Fruit fly (Drosophila melanogaster): ENCODE data around the gene CG32407.

Gene CG32407

DNA sequence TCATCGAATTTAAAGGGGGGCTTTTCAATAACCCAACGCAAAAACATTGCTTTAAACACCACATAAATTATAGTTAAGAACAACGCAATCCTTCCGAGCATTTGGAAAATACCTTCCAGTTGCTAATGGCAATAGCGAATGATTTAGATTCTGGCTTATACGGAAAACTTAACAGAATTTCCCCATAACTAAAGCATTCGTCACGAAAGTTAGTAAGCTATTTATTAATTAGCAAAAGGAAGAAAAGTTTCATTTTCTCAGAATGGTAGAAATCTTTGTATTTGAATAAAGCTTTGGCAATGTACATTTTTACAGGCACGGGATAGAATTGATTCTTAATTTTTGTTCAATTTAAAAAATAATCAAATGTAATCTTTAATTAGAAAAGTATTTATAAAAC, 17.9 kb upstream of the CG32407 start, which contains the start of gene CG32413:
TSS of gene CG32413 (minus strand) at position 101 of the 400 bp plus-strand sequence.
- TF ChIP-seq psq (optimal IDR thresholded peaks at IDR 0.05), result no peak
- TF ChIP-seq Sin3A (optimal IDR thresholded peaks at IDR 0.05), result no peak
- TF ChIP-seq ttk (optimal IDR thresholded peaks at IDR 0.05), result no peak
- no peak for TF ChIP-seq h (optimal IDR thresholded peaks at IDR 0.05)
- no peak for TF ChIP-seq insv (optimal IDR thresholded peaks at IDR 0.05)
- no peak for TF ChIP-seq Myc (optimal IDR thresholded peaks at IDR 0.05)

DNA sequence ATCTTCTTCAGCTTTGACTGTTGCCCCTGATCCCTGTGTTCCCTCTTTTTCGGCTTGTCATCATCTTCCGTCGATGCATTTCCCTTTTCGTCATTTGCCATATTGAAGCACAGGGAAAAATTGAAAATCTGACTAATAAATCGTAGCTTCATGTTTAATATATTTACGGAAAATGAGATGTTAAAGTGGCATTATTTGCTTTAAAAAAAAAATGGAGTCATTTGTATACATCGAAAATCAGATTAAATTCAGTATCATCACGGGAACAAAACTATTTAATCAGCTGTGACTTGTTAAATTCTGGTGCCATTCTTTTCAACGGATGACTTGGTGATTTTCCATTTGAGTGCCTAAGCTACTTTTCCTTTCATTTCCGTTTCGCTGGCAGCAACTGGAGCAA, 15.3 kb upstream of the CG32407 start, which contains the start of gene CG10486:
TSS of gene CG10486 (minus strand) at position 101 of the 400 bp plus-strand sequence.
- TF ChIP-seq ttk (optimal IDR thresholded peaks at IDR 0.05) (no peak), insv (optimal IDR thresholded peaks at IDR 0.05) (no peak), Sin3A (optimal IDR thresholded peaks at IDR 0.05) (no peak), Myc (optimal IDR thresholded peaks at IDR 0.05) (no peak), psq (optimal IDR thresholded peaks at IDR 0.05) (no peak), h (optimal IDR thresholded peaks at IDR 0.05) (no peak)

DNA sequence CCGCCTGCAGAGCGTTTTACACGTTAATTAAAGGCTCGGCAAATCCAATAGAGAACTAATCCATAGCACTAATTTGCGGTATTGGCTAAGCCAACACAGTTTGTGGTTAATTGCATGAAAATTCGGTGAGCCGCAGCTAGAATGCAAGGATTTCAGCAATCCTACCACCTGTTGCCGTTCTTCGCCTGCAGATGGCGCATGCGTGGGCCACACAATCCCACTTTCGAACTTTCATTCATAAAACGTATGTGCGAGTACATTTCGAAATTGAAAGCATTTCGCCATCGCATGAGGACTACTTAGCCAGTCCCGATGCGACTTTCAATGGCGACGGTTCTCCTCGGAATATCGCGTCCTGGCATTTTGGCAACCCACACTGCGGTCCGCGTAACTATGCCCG, 14.8 kb upstream of the CG32407 start, which contains the start of gene CG13288:
TSS of gene CG13288 (plus strand) at position 305 of the 400 bp plus-strand sequence.
- TF ChIP-seq Myc (optimal IDR thresholded peaks at IDR 0.05) (no peak), Sin3A (optimal IDR thresholded peaks at IDR 0.05) (no peak), psq (optimal IDR thresholded peaks at IDR 0.05) (no peak), h (optimal IDR thresholded peaks at IDR 0.05) (no peak), ttk (optimal IDR thresholded peaks at IDR 0.05) (no peak), insv (optimal IDR thresholded peaks at IDR 0.05) (no peak)

DNA sequence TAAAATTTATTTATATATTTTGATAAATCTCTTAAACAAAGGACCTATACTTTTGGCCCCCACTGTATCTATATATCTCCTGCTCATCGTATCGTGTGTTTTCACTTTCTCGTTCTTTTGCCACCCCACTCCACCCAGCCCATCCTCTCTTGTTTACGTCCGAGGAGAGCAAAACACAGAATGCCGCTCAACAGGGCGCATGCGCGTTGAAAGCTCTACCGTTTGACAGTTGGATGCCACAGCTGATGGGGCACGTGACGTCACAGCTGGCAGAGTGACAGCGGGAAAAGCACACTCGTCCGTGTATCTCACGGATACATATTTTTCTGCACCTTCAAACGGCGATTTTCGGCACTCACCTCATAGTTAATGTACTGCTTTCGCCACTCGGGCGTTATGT, 1.1 kb upstream of the CG32407 start:
- TF ChIP-seq Myc (optimal IDR thresholded peaks at IDR 0.05) (no peak), Sin3A (optimal IDR thresholded peaks at IDR 0.05) (no peak), h (optimal IDR thresholded peaks at IDR 0.05) (no peak), ttk (optimal IDR thresholded peaks at IDR 0.05) (no peak), psq (optimal IDR thresholded peaks at IDR 0.05) (no peak), insv (optimal IDR thresholded peaks at IDR 0.05) (no peak)

DNA sequence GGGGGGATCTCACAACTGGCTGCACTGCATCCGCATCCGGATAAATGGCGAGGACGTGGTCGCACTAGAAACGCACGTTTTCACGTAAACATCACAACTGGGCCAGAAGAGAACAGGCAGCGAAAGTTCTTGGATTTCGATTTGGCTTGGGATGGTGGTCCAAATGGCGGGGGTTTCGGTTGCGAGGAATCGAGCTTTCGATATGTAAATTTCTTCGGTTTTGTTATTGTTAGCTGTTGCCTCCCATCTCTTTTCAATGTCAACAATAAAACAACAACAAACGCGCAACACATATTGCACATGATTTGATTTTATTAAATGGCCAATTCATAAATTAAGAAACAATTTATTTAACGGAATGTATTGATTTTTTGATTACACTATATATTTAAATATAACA, 639 bp upstream of the CG32407 start, which contains the start of gene PXo:
TSS of gene PXo (minus strand) at position 101 of the 400 bp plus-strand sequence.
- TF ChIP-seq ttk (optimal IDR thresholded peaks at IDR 0.05), result no peak
- no peak for TF ChIP-seq Sin3A (optimal IDR thresholded peaks at IDR 0.05)
- TF ChIP-seq insv (optimal IDR thresholded peaks at IDR 0.05), result no peak
- no peak for TF ChIP-seq Myc (optimal IDR thresholded peaks at IDR 0.05)
- TF ChIP-seq h (optimal IDR thresholded peaks at IDR 0.05), result no peak
- no peak for TF ChIP-seq psq (optimal IDR thresholded peaks at IDR 0.05)

DNA sequence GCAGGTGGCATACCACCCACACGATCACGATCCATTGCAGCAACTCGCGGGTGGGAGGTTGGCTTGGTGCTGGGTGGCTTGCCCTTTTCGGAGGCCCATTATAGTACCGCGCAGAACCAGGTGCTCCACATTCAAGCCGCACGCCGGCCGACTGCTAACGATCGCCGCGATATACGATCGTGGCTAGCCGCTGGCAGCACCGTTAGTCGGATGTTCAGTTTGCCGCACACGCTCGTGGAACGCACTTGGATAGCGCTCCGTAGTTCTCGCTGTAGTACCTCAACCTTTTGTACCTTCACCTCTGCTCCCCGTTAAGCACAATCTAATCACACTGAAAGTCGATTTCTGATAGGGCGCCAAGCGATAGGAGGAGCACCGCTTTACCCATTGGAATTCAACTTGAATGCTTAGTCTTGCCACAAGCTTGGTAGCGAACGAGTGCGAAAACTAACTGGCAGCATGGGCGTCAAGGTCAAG, 1.8 kb downstream of the CG32407 start, which contains the start of gene CG33523:
TSS of gene CG33523 (plus strand) at position 217 of the 477 bp plus-strand sequence.
- TF ChIP-seq insv (optimal IDR thresholded peaks at IDR 0.05), result no peak
- TF ChIP-seq psq (optimal IDR thresholded peaks at IDR 0.05), result no peak
- TF ChIP-seq Sin3A (optimal IDR thresholded peaks at IDR 0.05), result no peak
- no peak for TF ChIP-seq h (optimal IDR thresholded peaks at IDR 0.05)
- no peak for TF ChIP-seq Myc (optimal IDR thresholded peaks at IDR 0.05)
- TF ChIP-seq ttk (optimal IDR thresholded peaks at IDR 0.05), result no peak

DNA sequence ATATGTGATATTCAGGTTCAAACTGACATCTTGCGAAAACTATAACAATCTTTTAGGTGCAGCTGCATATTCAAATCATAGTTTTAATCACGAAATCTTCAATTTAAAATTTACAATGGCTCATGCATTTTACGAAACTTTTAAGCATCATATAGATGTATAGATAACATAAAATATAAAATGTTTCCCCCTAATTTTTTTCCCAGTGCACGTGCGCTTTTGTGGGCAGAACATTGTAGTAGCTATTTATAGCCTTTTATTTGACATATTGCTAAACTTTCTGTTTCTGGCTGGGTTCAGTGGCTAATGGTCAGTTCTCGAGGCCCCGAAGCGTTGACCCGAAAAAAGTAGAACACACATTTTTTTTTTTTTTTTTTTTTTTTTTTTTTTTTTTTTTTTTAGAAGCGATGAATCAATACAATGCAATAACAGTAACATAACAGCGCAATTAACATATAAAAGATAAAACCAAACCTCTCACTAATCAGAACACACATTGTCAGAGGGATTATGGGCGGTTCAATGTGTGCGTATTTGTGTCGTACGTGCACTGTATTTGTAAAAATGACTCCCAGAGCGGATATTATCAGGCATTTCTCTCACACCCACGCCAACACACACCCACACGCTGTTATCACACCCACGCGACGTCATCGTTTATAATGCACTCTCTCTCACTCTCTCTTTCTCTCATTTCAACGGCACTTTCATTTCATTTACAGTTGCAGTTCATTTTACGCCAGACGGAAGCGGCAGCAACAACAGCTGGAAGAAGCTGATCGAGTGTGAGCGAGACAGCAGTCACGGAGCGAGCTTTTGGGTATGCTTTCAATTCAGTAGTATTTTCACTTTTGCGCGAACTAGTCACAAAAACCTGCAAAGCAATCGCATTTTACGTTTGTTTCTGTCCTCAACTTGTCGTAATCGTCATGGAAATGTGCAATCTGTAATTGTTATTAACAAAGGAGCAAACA, 4.4 kb downstream of the CG32407 start:
- TF ChIP-seq Sin3A (optimal IDR thresholded peaks at IDR 0.05) (no peak), ttk (optimal IDR thresholded peaks at IDR 0.05) (no peak), insv (optimal IDR thresholded peaks at IDR 0.05) (no peak), h (optimal IDR thresholded peaks at IDR 0.05) (no peak), psq (optimal IDR thresholded peaks at IDR 0.05) (no peak), Myc (optimal IDR thresholded peaks at IDR 0.05) (no peak)

DNA sequence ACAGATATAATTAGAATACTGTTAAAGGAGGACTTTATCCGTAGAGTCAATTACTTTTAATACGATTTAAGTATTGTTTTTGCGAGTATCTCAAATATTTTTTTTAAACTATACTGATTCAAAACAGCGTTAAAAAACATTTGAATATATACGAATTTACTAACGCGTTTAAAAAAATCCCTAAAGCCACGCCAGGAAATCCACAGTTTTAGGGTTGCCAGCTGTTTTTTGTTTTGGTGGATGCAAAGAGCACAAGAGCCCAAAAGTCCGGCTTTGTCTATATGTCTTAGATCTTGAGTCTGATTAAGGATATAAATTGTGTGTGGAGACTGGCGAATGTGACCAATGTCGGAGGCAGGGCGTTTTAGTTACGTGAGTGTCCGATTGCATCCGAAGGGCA, 5.7 kb downstream of the CG32407 start:
- TF ChIP-seq ttk (optimal IDR thresholded peaks at IDR 0.05) (no peak), Myc (optimal IDR thresholded peaks at IDR 0.05) (no peak), insv (optimal IDR thresholded peaks at IDR 0.05) (no peak), psq (optimal IDR thresholded peaks at IDR 0.05) (no peak), Sin3A (optimal IDR thresholded peaks at IDR 0.05) (no peak), h (optimal IDR thresholded peaks at IDR 0.05) (no peak)

DNA sequence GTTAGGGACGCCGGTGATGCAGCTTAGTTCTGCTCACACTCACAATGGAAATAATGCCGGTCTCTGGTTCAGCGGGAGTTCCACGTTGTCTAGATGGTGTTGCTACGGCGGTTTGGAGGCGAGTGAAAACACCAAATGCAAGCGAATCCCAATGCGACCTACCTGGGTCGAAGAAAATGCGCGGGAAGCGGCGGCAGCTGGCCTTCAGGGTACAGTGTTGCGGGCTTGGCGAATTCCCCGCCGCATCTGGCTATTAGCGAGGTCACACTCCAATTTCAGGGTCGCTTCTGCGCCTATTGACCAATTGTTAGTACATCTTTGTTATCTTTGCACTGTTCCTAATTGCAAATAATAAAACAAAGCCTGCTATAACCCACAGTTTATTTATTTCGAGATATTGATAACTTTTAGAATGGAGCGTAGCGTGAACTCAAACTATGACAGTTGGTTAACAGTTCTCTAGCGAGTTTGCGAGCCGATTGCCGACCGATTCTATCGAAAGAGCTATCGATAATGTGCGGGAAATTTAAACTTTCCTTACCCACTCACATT, 10.6 kb downstream of the CG32407 start, which contains the start of gene Rcc1:
TSS of gene Rcc1 (minus strand) at position 411 of the 552 bp plus-strand sequence.
- TF ChIP-seq ttk (optimal IDR thresholded peaks at IDR 0.05), result no peak
- TF ChIP-seq h (optimal IDR thresholded peaks at IDR 0.05), result no peak
- TF ChIP-seq Sin3A (optimal IDR thresholded peaks at IDR 0.05), result no peak
- TF ChIP-seq insv (optimal IDR thresholded peaks at IDR 0.05), result no peak
- no peak for TF ChIP-seq Myc (optimal IDR thresholded peaks at IDR 0.05)
- no peak for TF ChIP-seq psq (optimal IDR thresholded peaks at IDR 0.05)

DNA sequence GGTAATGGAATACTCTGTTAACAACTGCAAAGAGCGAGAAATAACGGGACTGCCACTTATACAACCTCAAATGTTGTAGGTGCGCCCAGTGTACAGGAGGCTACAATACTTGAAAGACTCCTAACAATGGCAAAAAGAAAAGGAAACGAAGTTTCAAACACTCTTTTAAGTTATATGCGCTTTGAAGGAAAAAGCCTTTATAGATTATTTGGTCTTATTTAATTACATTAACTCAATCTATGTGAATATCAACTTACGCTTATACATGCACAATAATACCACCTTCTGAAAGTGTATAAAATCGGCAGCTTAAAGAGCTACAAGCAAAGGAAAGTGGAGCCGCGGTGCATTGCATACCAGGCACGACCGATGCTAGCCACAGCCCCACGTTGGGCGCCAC, 18.6 kb downstream of the CG32407 start:
- TF ChIP-seq insv (optimal IDR thresholded peaks at IDR 0.05) (no peak), ttk (optimal IDR thresholded peaks at IDR 0.05) (no peak), Myc (optimal IDR thresholded peaks at IDR 0.05) (no peak), Sin3A (optimal IDR thresholded peaks at IDR 0.05) (no peak), psq (optimal IDR thresholded peaks at IDR 0.05) (no peak), h (optimal IDR thresholded peaks at IDR 0.05) (no peak)

DNA sequence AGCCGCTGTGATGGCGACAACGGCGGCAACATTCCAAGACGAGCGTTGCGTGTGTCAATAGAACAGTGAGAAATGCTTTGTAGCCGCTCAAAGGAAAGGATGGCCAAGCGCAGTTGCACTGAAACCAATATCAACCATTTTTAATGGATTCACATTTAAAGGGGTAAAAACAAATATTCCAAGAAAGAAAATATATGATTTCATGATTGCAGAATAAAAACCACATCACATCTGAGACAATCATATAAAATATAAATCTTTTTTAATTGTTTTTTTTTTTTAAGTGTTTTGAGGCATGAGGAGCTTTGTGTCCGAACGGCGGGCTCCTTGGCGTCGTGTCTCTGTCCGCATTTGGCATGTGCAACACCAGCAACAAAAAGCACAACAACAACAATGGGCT, 19.2 kb downstream of the CG32407 start:
- TF ChIP-seq h (optimal IDR thresholded peaks at IDR 0.05), result no peak
- TF ChIP-seq Myc (optimal IDR thresholded peaks at IDR 0.05), result no peak
- no peak for TF ChIP-seq ttk (optimal IDR thresholded peaks at IDR 0.05)
- no peak for TF ChIP-seq psq (optimal IDR thresholded peaks at IDR 0.05)
- no peak for TF ChIP-seq Sin3A (optimal IDR thresholded peaks at IDR 0.05)
- no peak for TF ChIP-seq insv (optimal IDR thresholded peaks at IDR 0.05)
